Worm (Caenorhabditis elegans) whole organism, L1 larva: Measurements from ENCODE around the gene C04G6.2.

ENCODE experiments used
- C34B4.2 ChIP-seq: sonication (generic microtip); optimal IDR thresholded peaks from 2 replicates; lab custom pipeline; 2017; ENCODE audit warnings: mild to moderate bottlenecking, missing genetic modification characterization, missing compliant biosample characterization
- F16B12.6 ChIP-seq: fragments of 150-350 bp; optimal IDR thresholded peaks from 2 replicates; lab custom pipeline; 2014; ENCODE audit warnings: missing biosample characterization, missing genetic modification characterization
- alr-1 ChIP-seq: fragments of 200-800 bp; sonication (Bioruptor generic); optimal IDR thresholded peaks from 2 replicates; lab custom pipeline; 2018; ENCODE audit warnings: borderline replicate concordance, mild to moderate bottlenecking, missing genetic modification characterization, missing compliant biosample characterization
- ama-1 ChIP-seq: fragments of 150-350 bp; optimal IDR thresholded peaks from 2 replicates; lab custom pipeline; 2014
- blmp-1 ChIP-seq: fragments of 150-350 bp; optimal IDR thresholded peaks from 2 replicates; lab custom pipeline; 2014; ENCODE audit warnings: missing biosample characterization, missing genetic modification characterization
- ceh-63 ChIP-seq: fragments of 200-800 bp; sonication (Bioruptor generic); optimal IDR thresholded peaks from 2 replicates; lab custom pipeline; 2018; ENCODE audit warnings: mild to moderate bottlenecking, missing genetic modification characterization, missing compliant biosample characterization
- ceh-8 ChIP-seq: fragments of 200-800 bp; sonication (Bioruptor generic); optimal IDR thresholded peaks from 2 replicates; lab custom pipeline; 2018; ENCODE audit warnings: mild to moderate bottlenecking, missing genetic modification characterization, moderate library complexity, missing compliant biosample characterization
- ces-1 ChIP-seq: fragments of 150-350 bp; optimal IDR thresholded peaks from 2 replicates; lab custom pipeline; 2014; ENCODE audit warnings: missing biosample characterization, missing genetic modification reagents, missing genetic modification characterization
- dpl-1 ChIP-seq, 3 experiments: fragments of 150-350 bp in 2 of 3; sonication (generic microtip) in 1 of 3; optimal IDR thresholded peaks; 2 replicates each; lab custom pipeline; 2014 to 2017; ENCODE audit warnings: missing biosample characterization in 3 of 3, missing genetic modification characterization in 3 of 3, missing genetic modification reagents in 3 of 3
- dsc-1 ChIP-seq: sonication (generic microtip); optimal IDR thresholded peaks from 2 replicates; lab custom pipeline; 2016; ENCODE audit warnings: mild to moderate bottlenecking, missing genetic modification characterization, missing compliant biosample characterization
- efl-1 ChIP-seq, 4 experiments: fragments of 150-350 bp; optimal IDR thresholded peaks in 3 of 4; peaks in 1 of 4; 1 replicate in 1 of 4; 2 replicates in 3 of 4; lab custom pipeline; 2014; ENCODE audit warnings: missing biosample characterization in 2 of 4, missing genetic modification characterization in 2 of 4, missing genetic modification reagents in 2 of 4
- egl-13 ChIP-seq: sonication (generic microtip); optimal IDR thresholded peaks from 2 replicates; lab custom pipeline; 2016; ENCODE audit warnings: missing genotype, missing genetic modification reagents, missing genetic modification characterization, missing compliant biosample characterization
- egl-27 ChIP-seq, 2 experiments: fragments of 150-350 bp in 1 of 2; sonication (generic microtip); optimal IDR thresholded peaks; 3 replicates each; lab custom pipeline; 2017 to 2018; ENCODE audit warnings: missing biosample characterization in 2 of 2, missing genetic modification characterization in 2 of 2, missing genetic modification reagents in 2 of 2
- elt-2 ChIP-seq: sonication (generic microtip); optimal IDR thresholded peaks from 2 replicates; lab custom pipeline; 2016; ENCODE audit warnings: missing genetic modification characterization, mild to moderate bottlenecking, inconsistent platforms, missing compliant biosample characterization, missing genetic modification reagents
- elt-3 ChIP-seq, 6 experiments: fragments of 150-350 bp in 1 of 6; sonication (generic microtip); optimal IDR thresholded peaks; 2 replicates each; lab custom pipeline; 2017 to 2018; ENCODE audit warnings: missing biosample characterization in 6 of 6, missing genetic modification characterization in 6 of 6, inconsistent platforms in 1 of 6
- ets-5 ChIP-seq: fragments of 200-800 bp; sonication (Bioruptor generic); IDR thresholded peaks from 2 replicates; pipeline ENCODE4 v1.3.6; 2022; ENCODE audit warnings: missing genetic modification characterization, missing compliant biosample characterization
- fkh-10 ChIP-seq: sonication (generic microtip); optimal IDR thresholded peaks from 2 replicates; lab custom pipeline; 2017; ENCODE audit warnings: missing biosample characterization, missing genetic modification reagents, missing genetic modification characterization
- fkh-4 ChIP-seq: sonication (generic microtip); optimal IDR thresholded peaks from 2 replicates; lab custom pipeline; 2016; ENCODE audit warnings: missing compliant biosample characterization, missing genetic modification characterization, borderline replicate concordance
- hlh-17 ChIP-seq: fragments of 200-800 bp; sonication (Bioruptor generic); optimal IDR thresholded peaks from 2 replicates; lab custom pipeline; 2018; ENCODE audit warnings: missing genetic modification characterization, mild to moderate bottlenecking, missing compliant biosample characterization, moderate library complexity, borderline replicate concordance
- hpl-2 ChIP-seq: fragments of 150-350 bp; optimal IDR thresholded peaks from 2 replicates; lab custom pipeline; 2014; ENCODE audit warnings: missing biosample characterization, missing genetic modification reagents, missing genetic modification characterization
- jun-1 ChIP-seq: fragments of 150-350 bp; optimal IDR thresholded peaks from 2 replicates; lab custom pipeline; 2014; ENCODE audit warnings: missing biosample characterization, missing genetic modification reagents, missing genetic modification characterization
- lin-15B ChIP-seq: fragments of 150-350 bp; sonication (generic microtip); optimal IDR thresholded peaks from 3 replicates; lab custom pipeline; 2014; ENCODE audit warnings: missing biosample characterization, missing genetic modification characterization
- lir-3 ChIP-seq: sonication (generic microtip); optimal IDR thresholded peaks from 2 replicates; lab custom pipeline; 2016; ENCODE audit warnings: mild to moderate bottlenecking, missing genetic modification characterization, moderate library complexity, missing compliant biosample characterization; ENCODE audit not compliant: poor library complexity
- lsy-2 ChIP-seq, 2 experiments: fragments of 150-350 bp; optimal IDR thresholded peaks; 2 replicates each; lab custom pipeline; 2014; ENCODE audit warnings: missing biosample characterization in 2 of 2, missing genetic modification characterization in 2 of 2
- mdl-1 ChIP-seq, 2 experiments: fragments of 150-350 bp; optimal IDR thresholded peaks; 2 replicates each; lab custom pipeline; 2014 to 2017; ENCODE audit warnings: missing biosample characterization in 2 of 2, missing genetic modification characterization in 2 of 2, inconsistent platforms in 1 of 2
- mef-2 ChIP-seq: fragments of 150-350 bp; optimal IDR thresholded peaks from 2 replicates; lab custom pipeline; 2014; ENCODE audit warnings: missing biosample characterization, missing genetic modification characterization
- mep-1 ChIP-seq: fragments of 150-350 bp; optimal IDR thresholded peaks from 2 replicates; lab custom pipeline; 2014; ENCODE audit warnings: missing biosample characterization, missing genetic modification characterization
- nhr-11 ChIP-seq: fragments of 150-350 bp; optimal IDR thresholded peaks from 2 replicates; lab custom pipeline; 2014; ENCODE audit warnings: missing biosample characterization, missing genetic modification characterization
- nhr-19 ChIP-seq: fragments of 200-800 bp; sonication (Bioruptor generic); conservative IDR thresholded peaks from 2 replicates; pipeline ENCODE4 v1.3.6; 2022; ENCODE audit warnings: missing genetic modification characterization, missing compliant biosample characterization
- nhr-20 ChIP-seq: sonication (generic microtip); optimal IDR thresholded peaks from 2 replicates; lab custom pipeline; 2016; ENCODE audit warnings: mild to moderate bottlenecking, missing genetic modification characterization, missing compliant biosample characterization
- nhr-47 ChIP-seq: sonication (generic microtip); optimal IDR thresholded peaks from 2 replicates; lab custom pipeline; 2016; ENCODE audit warnings: mild to moderate bottlenecking, missing genetic modification characterization, moderate library complexity, missing compliant biosample characterization
- nhr-76 ChIP-seq: sonication (generic microtip); optimal IDR thresholded peaks from 2 replicates; lab custom pipeline; 2017; ENCODE audit warnings: missing biosample characterization, missing genetic modification characterization
- nhr-77 ChIP-seq: fragments of 150-350 bp; optimal IDR thresholded peaks from 2 replicates; lab custom pipeline; 2014; ENCODE audit warnings: missing biosample characterization, missing genetic modification characterization
- nhr-85 ChIP-seq: sonication (generic microtip); peaks from one replicate; lab custom pipeline; 2016; ENCODE audit warnings: missing genetic modification characterization, inconsistent platforms, missing compliant biosample characterization
- nhr-90 ChIP-seq: sonication (generic microtip); optimal IDR thresholded peaks from 2 replicates; lab custom pipeline; 2016; ENCODE audit warnings: mild to moderate bottlenecking, missing genetic modification characterization, missing compliant biosample characterization; ENCODE audit not compliant: poor library complexity
- pag-3 ChIP-seq: sonication (generic microtip); optimal IDR thresholded peaks from 2 replicates; lab custom pipeline; 2017; ENCODE audit warnings: missing genetic modification characterization, mild to moderate bottlenecking, missing compliant biosample characterization, antibody characterized with exemption, borderline replicate concordance; ENCODE audit not compliant: insufficient read depth
- pax-3 ChIP-seq: fragments of 200-800 bp; sonication (Bioruptor generic); optimal IDR thresholded peaks from 2 replicates; lab custom pipeline; 2018; ENCODE audit warnings: mild to moderate bottlenecking, missing genetic modification characterization, moderate library complexity, missing compliant biosample characterization
- rnt-1 ChIP-seq: sonication (generic microtip); optimal IDR thresholded peaks from 2 replicates; lab custom pipeline; 2016; ENCODE audit warnings: mild to moderate bottlenecking, missing genetic modification characterization, moderate library complexity, missing compliant biosample characterization
- snpc-4 ChIP-seq: fragments of 150-350 bp; optimal IDR thresholded peaks from 2 replicates; lab custom pipeline; 2014; ENCODE audit warnings: missing biosample characterization, missing genetic modification characterization
- snu-23 ChIP-seq: sonication (generic microtip); optimal IDR thresholded peaks from 2 replicates; lab custom pipeline; 2016; ENCODE audit warnings: missing genetic modification characterization, missing compliant biosample characterization
- sptf-1 ChIP-seq: fragments of 150-350 bp; optimal IDR thresholded peaks from 2 replicates; lab custom pipeline; 2014; ENCODE audit warnings: missing biosample characterization, missing genetic modification characterization
- unc-130 ChIP-seq: fragments of 150-350 bp; optimal IDR thresholded peaks from 2 replicates; lab custom pipeline; 2017; ENCODE audit warnings: missing biosample characterization, missing genetic modification characterization, inconsistent platforms
- unc-30 ChIP-seq: sonication (generic microtip); optimal IDR thresholded peaks from 2 replicates; lab custom pipeline; 2017; ENCODE audit warnings: missing biosample characterization, missing genetic modification characterization
- unc-62 ChIP-seq: fragments of 150-350 bp; optimal IDR thresholded peaks from 2 replicates; lab custom pipeline; 2014; ENCODE audit warnings: missing biosample characterization, missing genetic modification reagents, missing genetic modification characterization
- unc-86 ChIP-seq: sonication (generic microtip); optimal IDR thresholded peaks from 2 replicates; lab custom pipeline; 2016; ENCODE audit warnings: missing genetic modification characterization, missing compliant biosample characterization
- vab-15 ChIP-seq: sonication (generic microtip); optimal IDR thresholded peaks from 2 replicates; lab custom pipeline; 2017; ENCODE audit warnings: missing genotype, mild to moderate bottlenecking, missing genetic modification characterization, missing compliant biosample characterization
- zip-4 ChIP-seq: fragments of 200-800 bp; sonication (Bioruptor generic); optimal IDR thresholded peaks from 2 replicates; lab custom pipeline; 2018; ENCODE audit warnings: mild to moderate bottlenecking, missing genetic modification characterization, moderate library complexity, missing compliant biosample characterization
- ztf-11 ChIP-seq, 2 experiments: sonication (generic microtip); optimal IDR thresholded peaks; 2 replicates each; lab custom pipeline; 2016 to 2017; ENCODE audit warnings: missing genetic modification characterization in 2 of 2, missing biosample characterization in 1 of 2, missing compliant biosample characterization in 1 of 2
- ztf-4 ChIP-seq: fragments of 150-350 bp; optimal IDR thresholded peaks from 2 replicates; lab custom pipeline; 2014; ENCODE audit warnings: missing biosample characterization, missing genetic modification characterization

The C04G6.2 gene

DNA sequence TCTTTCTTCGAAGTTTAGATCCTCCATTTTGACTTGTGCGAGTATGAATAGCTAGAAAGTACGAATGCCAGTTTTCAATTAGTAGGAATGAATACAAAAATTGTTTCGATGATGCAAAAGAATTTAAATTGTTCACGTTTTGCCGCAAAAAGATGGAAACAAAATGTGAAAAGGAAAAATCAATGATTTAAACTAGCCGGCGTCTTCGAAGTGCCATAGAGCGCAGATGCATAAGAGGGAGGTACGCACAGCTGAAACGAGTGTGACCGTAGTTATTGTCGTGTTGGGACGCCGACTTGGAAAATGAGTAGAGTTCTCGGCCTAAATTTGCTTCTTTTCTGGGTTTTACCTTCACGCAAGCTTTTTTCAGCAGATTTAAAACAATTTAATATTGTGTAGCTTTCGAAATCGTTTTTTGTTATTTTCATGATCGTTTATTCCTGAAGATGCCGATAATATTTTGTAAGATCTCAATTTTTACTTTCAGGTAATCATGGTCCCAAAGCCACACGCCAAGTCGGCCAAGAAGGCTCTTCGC lies 37.8 kb upstream of the C04G6.2 start, which contains the start of the genes ify-1 and rpl-22 (continued):
- peak; percentile 90 for TF ChIP-seq vab-15
- no peak for TF ChIP-seq alr-1 (tag; lab: Kevin White, UChicago)
- peak; percentile 97 for TF ChIP-seq nhr-20 (tag; lab: Kevin White, UChicago)

DNA sequence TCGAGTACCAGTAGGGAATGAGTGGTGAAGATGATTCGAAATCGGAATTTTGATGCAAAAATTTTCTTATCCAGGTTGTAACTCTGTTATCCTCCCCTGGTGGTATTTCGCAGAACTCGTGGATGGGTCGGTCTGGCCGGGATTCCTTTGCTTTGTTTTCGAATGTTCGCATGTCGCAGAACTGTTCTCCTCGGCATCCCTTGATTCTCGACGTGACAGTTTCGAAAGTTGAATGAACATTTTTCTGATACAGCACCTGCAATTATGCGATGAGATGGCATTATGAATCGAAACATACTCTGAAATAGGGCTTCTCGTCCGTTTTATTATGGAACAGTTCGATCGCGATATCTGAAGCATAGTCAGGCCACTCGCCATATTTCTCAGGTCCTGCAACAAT lies 36.8 kb upstream of the C04G6.2 start:
- TF ChIP-seq ceh-63 (no peak), elt-3 (tag; optimal IDR thresholded peaks at IDR 0.05; lab: Kevin White, UChicago) (no peak), ceh-8 (no peak), F16B12.6 (tag; lab: Kevin White, UChicago) (no peak), egl-27 (tag; optimal IDR thresholded peaks at IDR 0.05; lab: Kevin White, UChicago) (no peak), ama-1 (lab: Kevin White, UChicago) (no peak), snpc-4 (tag; lab: Kevin White, UChicago) (no peak), elt-2 (tag; lab: Kevin White, UChicago) (no peak), fkh-10 (no peak), unc-130 (tag; lab: Kevin White, UChicago) (no peak), nhr-47 (tag; lab: Kevin White, UChicago) (no peak), nhr-85 (peak; percentile 47), mdl-1 (tag; optimal IDR thresholded peaks at IDR 0.05; lab: Kevin White, UChicago) (no peak), unc-62 (GFP tag; lab: Kevin White, UChicago) (no peak), dpl-1 (GFP tag; optimal IDR thresholded peaks at IDR 0.05; lab: Kevin White, UChicago) (no peak), unc-86 (tag; lab: Kevin White, UChicago) (no peak), alr-1 (tag; lab: Kevin White, UChicago) (no peak), nhr-90 (tag; lab: Kevin White, UChicago) (no peak), unc-30 (tag; lab: Kevin White, UChicago) (no peak), mep-1 (tag; lab: Kevin White, UChicago) (no peak), sptf-1 (tag; lab: Kevin White, UChicago) (no peak), lin-15B (tag; lab: Kevin White, UChicago) (no peak), nhr-19 (no peak), efl-1 (optimal IDR thresholded peaks at IDR 0.05; lab: Kevin White, UChicago) (no peak), efl-1 (GFP tag; optimal IDR thresholded peaks at IDR 0.05 in 1 of 2; lab: Kevin White, UChicago) (peak in 1 of 2 experiments; percentile 92), nhr-77 (tag; lab: Kevin White, UChicago) (peak; percentile 7), ets-5 (no peak), nhr-20 (tag; lab: Kevin White, UChicago) (no peak), lsy-2 (tag; optimal IDR thresholded peaks at IDR 0.05; lab: Kevin White, UChicago) (peak in 1 of 2 experiments; percentile 2), nhr-76 (no peak), ztf-4 (tag; lab: Kevin White, UChicago) (no peak), hpl-2 (GFP tag; lab: Kevin White, UChicago) (no peak), zip-4 (no peak), dsc-1 (tag; lab: Kevin White, UChicago) (peak; percentile 0)

ce11 chrII:5057315-5057714 lies 35.7 kb upstream of the C04G6.2 start:
- no peak for TF ChIP-seq C34B4.2 (tag; lab: Kevin White, UChicago)
- no peak for TF ChIP-seq hlh-17 (GFP tag; lab: Kevin White, UChicago)
- peak; percentile 67 for TF ChIP-seq mep-1 (tag; lab: Kevin White, UChicago)
- TF ChIP-seq ces-1 (GFP tag; lab: Kevin White, UChicago), result no peak
- TF ChIP-seq rnt-1 (tag; lab: Kevin White, UChicago), result peak; percentile 85
- TF ChIP-seq nhr-85, result peak; percentile 81
- TF ChIP-seq nhr-11 (tag; lab: Kevin White, UChicago), result no peak
- no peak for TF ChIP-seq sptf-1 (tag; lab: Kevin White, UChicago)
- no peak for TF ChIP-seq pag-3 (tag; lab: Kevin White, UChicago)
- TF ChIP-seq mef-2 (tag; lab: Kevin White, UChicago), result no peak
- peak; percentile 29 for TF ChIP-seq pax-3
- peak; percentile 76 to 79 for TF ChIP-seq lsy-2 (tag; optimal IDR thresholded peaks at IDR 0.05; lab: Kevin White, UChicago)
- peak; percentile 38 for TF ChIP-seq lir-3 (tag; lab: Kevin White, UChicago)
- TF ChIP-seq jun-1 (tag; lab: Kevin White, UChicago), result no peak
- no peak for TF ChIP-seq ztf-11 (tag; optimal IDR thresholded peaks at IDR 0.05; lab: Kevin White, UChicago)
- no peak for TF ChIP-seq egl-13 (tag; lab: Kevin White, UChicago)
- TF ChIP-seq blmp-1 (tag; lab: Kevin White, UChicago), result no peak
- TF ChIP-seq fkh-4 (tag; lab: Kevin White, UChicago), result no peak
- TF ChIP-seq mdl-1 (tag; optimal IDR thresholded peaks at IDR 0.05; lab: Kevin White, UChicago), result peak in 1 of 2 experiments; percentile 60
- peak; percentile 79 for TF ChIP-seq snu-23
